Fruit fly (Drosophila melanogaster) whole organism, embryonic: ENCODE measurements around the gene CG15772.

Experiments
- Antp ChIP-seq: fragments of 200-800 bp; sonication (Bioruptor generic); optimal IDR thresholded peaks from 3 replicates; lab custom pipeline; 2016; ENCODE audit warnings: missing biosample characterization, missing genetic modification characterization
- BEAF-32 ChIP-seq: fragments of 200-800 bp; sonication (Bioruptor generic); optimal IDR thresholded peaks from 3 replicates; lab custom pipeline; 2017; ENCODE audit warnings: missing biosample characterization, missing genetic modification characterization, mild to moderate bottlenecking, moderate library complexity, missing genetic modification reagents
- CG11456 ChIP-seq: fragments of 200-800 bp; sonication (Bioruptor generic); IDR thresholded peaks from 3 replicates; pipeline ENCODE4 v1.3.6; 2022; ENCODE audit warnings: missing biosample characterization, missing genetic modification characterization
- CG11560 ChIP-seq: fragments of 200-800 bp; sonication (Bioruptor generic); IDR thresholded peaks from 3 replicates; pipeline ENCODE4 v1.3.6; 2022; ENCODE audit warnings: missing biosample characterization, missing genetic modification characterization
- CG11696 ChIP-seq: fragments of 200-800 bp; sonication (Bioruptor generic); IDR thresholded peaks from 2 replicates; pipeline ENCODE4 v1.3.6; 2022; ENCODE audit warnings: missing biosample characterization, missing genetic modification characterization
- CG14667 ChIP-seq: fragments of 200-800 bp; sonication (Bioruptor generic); IDR thresholded peaks from 2 replicates; pipeline ENCODE4 v1.3.6; 2022; ENCODE audit warnings: missing biosample characterization, missing genetic modification characterization
- CG16813 ChIP-seq: fragments of 200-800 bp; sonication (Bioruptor generic); IDR thresholded peaks from 3 replicates; pipeline ENCODE4 v1.3.6; 2022; ENCODE audit warnings: missing biosample characterization, missing genetic modification characterization; ENCODE audit not compliant: partially characterized antibody
- CG17359 ChIP-seq: fragments of 200-800 bp; sonication (Bioruptor generic); optimal IDR thresholded peaks from 3 replicates; lab custom pipeline; 2018; ENCODE audit warnings: missing biosample characterization, mild to moderate bottlenecking, missing genetic modification characterization, moderate library complexity
- CG17568 ChIP-seq: fragments of 200-800 bp; sonication (Bioruptor generic); optimal IDR thresholded peaks from 2 replicates; lab custom pipeline; 2018; ENCODE audit warnings: missing biosample characterization, mild to moderate bottlenecking, missing genetic modification characterization, moderate library complexity
- CG1792 ChIP-seq: fragments of 200-800 bp; sonication (Bioruptor generic); optimal IDR thresholded peaks from 2 replicates; lab custom pipeline; 2016; ENCODE audit warnings: missing biosample characterization, missing genetic modification characterization
- CG18619 ChIP-seq: fragments of 200-800 bp; sonication (Bioruptor generic); optimal IDR thresholded peaks from 3 replicates; lab custom pipeline; 2017; ENCODE audit warnings: missing biosample characterization, mild to moderate bottlenecking, missing genetic modification characterization
- CG33557 ChIP-seq: fragments of 200-800 bp; sonication (Bioruptor generic); optimal IDR thresholded peaks from 2 replicates; lab custom pipeline; 2019; ENCODE audit warnings: missing biosample characterization, mild to moderate bottlenecking, missing genetic modification characterization, moderate library complexity
- CG4424 ChIP-seq: fragments of 200-800 bp; sonication (Bioruptor generic); optimal IDR thresholded peaks from 3 replicates; lab custom pipeline; 2016; ENCODE audit warnings: missing biosample characterization, missing genetic modification characterization
- CG5245 ChIP-seq: fragments of 200-800 bp; sonication (Bioruptor generic); optimal IDR thresholded peaks from 3 replicates; lab custom pipeline; 2016; ENCODE audit warnings: missing biosample characterization, missing genetic modification characterization
- CkIIα-i1 ChIP-seq: fragments of 200-800 bp; sonication (Bioruptor generic); IDR thresholded peaks from 2 replicates; pipeline ENCODE4 v1.3.6; 2022; ENCODE audit warnings: missing biosample characterization, missing genetic modification characterization
- Dfd ChIP-seq, 2 experiments: fragments of >200 bp; optimal IDR thresholded peaks; 2 replicates each; lab custom pipeline; 2017; ENCODE audit warnings: missing biosample characterization in 2 of 2, missing genetic modification characterization in 2 of 2
- Dll ChIP-seq: fragments of 200-800 bp; sonication (Bioruptor generic); IDR thresholded peaks from 4 replicates; pipeline ENCODE4 v1.3.6; 2022; ENCODE audit warnings: missing biosample characterization, missing genetic modification characterization; ENCODE audit not compliant: partially characterized antibody
- Doc2 ChIP-seq: fragments of 200-800 bp; sonication (Bioruptor generic); IDR thresholded peaks from 2 replicates; pipeline ENCODE4 v1.3.6; 2022; ENCODE audit warnings: missing biosample characterization, missing genetic modification characterization
- Gsc ChIP-seq: fragments of 200-800 bp; sonication (Bioruptor generic); IDR thresholded peaks from 2 replicates; pipeline ENCODE4 v1.3.6; 2022; ENCODE audit warnings: missing biosample characterization, missing genetic modification characterization
- H15 ChIP-seq: fragments of 200-800 bp; sonication (Bioruptor generic); IDR thresholded peaks from 3 replicates; pipeline ENCODE4 v1.3.6; 2022; ENCODE audit warnings: missing biosample characterization, missing genetic modification characterization
- Kr ChIP-seq: fragments of 200-800 bp; sonication (Bioruptor generic); optimal IDR thresholded peaks from 2 replicates; lab custom pipeline; 2017; ENCODE audit warnings: missing biosample characterization, mild to moderate bottlenecking, missing genetic modification characterization
- Lpt ChIP-seq: fragments of >200 bp; optimal IDR thresholded peaks from 2 replicates; lab custom pipeline; 2018; ENCODE audit warnings: missing biosample characterization, missing genetic modification characterization
- Nf-YA ChIP-seq: fragments of 200-800 bp; sonication (Bioruptor generic); IDR thresholded peaks from 2 replicates; pipeline ENCODE4 v1.3.6; 2022; ENCODE audit warnings: missing biosample characterization, missing genetic modification characterization
- NfI ChIP-seq: fragments of 200-800 bp; sonication (Bioruptor generic); optimal IDR thresholded peaks from 3 replicates; lab custom pipeline; 2018; ENCODE audit warnings: missing biosample characterization, mild to moderate bottlenecking, missing genetic modification characterization, moderate library complexity
- Six4 ChIP-seq: fragments of 200-800 bp; sonication (Bioruptor generic); optimal IDR thresholded peaks from 2 replicates; lab custom pipeline; 2016; ENCODE audit warnings: missing biosample characterization, missing genetic modification characterization
- YL-1 ChIP-seq: fragments of 200-800 bp; sonication (Bioruptor generic); optimal IDR thresholded peaks from 3 replicates; lab custom pipeline; 2017; ENCODE audit warnings: missing biosample characterization, mild to moderate bottlenecking, missing genetic modification characterization
- bbx ChIP-seq: fragments of 200-800 bp; sonication (Bioruptor generic); IDR thresholded peaks from 2 replicates; pipeline ENCODE4 v1.3.6; 2022; ENCODE audit warnings: missing biosample characterization, missing genetic modification characterization; ENCODE audit not compliant: partially characterized antibody
- bigmax ChIP-seq: fragments of 200-800 bp; sonication (Bioruptor generic); optimal IDR thresholded peaks from 2 replicates; lab custom pipeline; 2018; ENCODE audit warnings: missing biosample characterization, mild to moderate bottlenecking, missing genetic modification characterization
- br ChIP-seq: fragments of >200 bp; optimal IDR thresholded peaks from 2 replicates; lab custom pipeline; 2017
- crol ChIP-seq: fragments of 200-800 bp; sonication (Bioruptor generic); IDR thresholded peaks from 2 replicates; pipeline ENCODE4 v1.3.6; 2022; ENCODE audit warnings: missing biosample characterization, missing genetic modification characterization
- da ChIP-seq: fragments of 200-800 bp; sonication (Bioruptor generic); optimal IDR thresholded peaks from 2 replicates; lab custom pipeline; 2016; ENCODE audit warnings: missing biosample characterization, missing genetic modification characterization
- dan ChIP-seq: fragments of 200-800 bp; sonication (Bioruptor generic); IDR thresholded peaks from 2 replicates; pipeline ENCODE4 v1.3.6; 2022; ENCODE audit warnings: missing biosample characterization, missing genetic modification characterization
- dpn ChIP-seq, 2 experiments: fragments of 200-800 bp; sonication (Bioruptor generic); optimal IDR thresholded peaks; 3 replicates each; lab custom pipeline; 2016; ENCODE audit warnings: missing biosample characterization in 2 of 2, missing genetic modification characterization in 2 of 2
- ems ChIP-seq: fragments of 200-800 bp; sonication (Bioruptor generic); optimal IDR thresholded peaks from 3 replicates; lab custom pipeline; 2016; ENCODE audit warnings: missing biosample characterization, missing genetic modification characterization
- fd96Cb ChIP-seq: fragments of 200-800 bp; sonication (Bioruptor generic); optimal IDR thresholded peaks from 2 replicates; lab custom pipeline; 2018; ENCODE audit warnings: missing biosample characterization, mild to moderate bottlenecking, missing genetic modification characterization, moderate library complexity
- ken ChIP-seq: fragments of 200-800 bp; sonication (Bioruptor generic); IDR thresholded peaks from 3 replicates; pipeline ENCODE4 v1.3.6; 2022; ENCODE audit warnings: missing biosample characterization, missing genetic modification characterization
- lab ChIP-seq: fragments of 200-800 bp; sonication (Bioruptor generic); optimal IDR thresholded peaks from 3 replicates; lab custom pipeline; 2017; ENCODE audit warnings: missing biosample characterization, missing genetic modification characterization, mild to moderate bottlenecking, moderate library complexity, missing genetic modification reagents
- maf-S ChIP-seq: fragments of 200-800 bp; sonication (Bioruptor generic); optimal IDR thresholded peaks from 2 replicates; lab custom pipeline; 2016; ENCODE audit warnings: missing biosample characterization, missing genetic modification characterization
- mam ChIP-seq: fragments of 200-800 bp; sonication (Bioruptor generic); optimal IDR thresholded peaks from 3 replicates; lab custom pipeline; 2016; ENCODE audit warnings: missing biosample characterization, missing genetic modification characterization
- mirr ChIP-seq: fragments of 200-800 bp; sonication (Bioruptor generic); optimal IDR thresholded peaks from 3 replicates; lab custom pipeline; 2018; ENCODE audit warnings: missing biosample characterization, mild to moderate bottlenecking, missing genetic modification characterization
- nerfin-1 ChIP-seq: fragments of 200-800 bp; sonication (Bioruptor generic); optimal IDR thresholded peaks from 3 replicates; lab custom pipeline; 2019; ENCODE audit warnings: missing biosample characterization, mild to moderate bottlenecking, missing genetic modification characterization, moderate library complexity
- pum ChIP-seq: fragments of 200-800 bp; sonication (Bioruptor generic); optimal IDR thresholded peaks from 2 replicates; lab custom pipeline; 2016; ENCODE audit warnings: missing biosample characterization, missing genetic modification characterization
- schlank ChIP-seq: fragments of 200-800 bp; sonication (Bioruptor generic); optimal IDR thresholded peaks from 2 replicates; lab custom pipeline; 2018; ENCODE audit warnings: missing biosample characterization, mild to moderate bottlenecking, missing genetic modification characterization
- sisA ChIP-seq: fragments of 200-800 bp; sonication (Bioruptor generic); IDR thresholded peaks from 2 replicates; pipeline ENCODE4 v1.3.6; 2022; ENCODE audit warnings: missing biosample characterization, missing genetic modification characterization
- tgo ChIP-seq: fragments of 200-800 bp; sonication (Bioruptor generic); IDR thresholded peaks from 3 replicates; pipeline ENCODE4 v1.3.6; 2022; ENCODE audit warnings: missing biosample characterization, missing genetic modification characterization
- trh ChIP-seq: fragments of 200-800 bp; sonication (Bioruptor generic); optimal IDR thresholded peaks from 2 replicates; lab custom pipeline; 2016; ENCODE audit warnings: missing biosample characterization, missing genetic modification characterization
- unc-4 ChIP-seq: fragments of 200-800 bp; sonication (Bioruptor generic); IDR thresholded peaks from 2 replicates; pipeline ENCODE4 v1.3.6; 2022; ENCODE audit warnings: missing biosample characterization, missing genetic modification characterization; ENCODE audit not compliant: partially characterized antibody
- unpg ChIP-seq: fragments of 200-800 bp; sonication (Bioruptor generic); optimal IDR thresholded peaks from 3 replicates; lab custom pipeline; 2018; ENCODE audit warnings: missing biosample characterization, mild to moderate bottlenecking, missing genetic modification characterization, moderate library complexity
- usp ChIP-seq: fragments of >200 bp; optimal IDR thresholded peaks from 2 replicates; lab custom pipeline; 2017; ENCODE audit warnings: missing biosample characterization, missing genetic modification characterization
- zfh1 ChIP-seq: fragments of 200-800 bp; sonication (Bioruptor generic); IDR thresholded peaks from 3 replicates; pipeline ENCODE4 v1.3.6; 2022; ENCODE audit warnings: missing biosample characterization, missing genetic modification characterization

The CG15772 gene

dm6 chrX:5764001-5764892, 12.2 kb downstream of the CG15772 start, which contains the start of the genes MAPk-Ak2 and CG42699 (continued):
- TF ChIP-seq lab (GFP tag; lab: Kevin White, UChicago) (peak; percentile 92), zfh1 (peak; percentile 78), dan (GFP tag; lab: Robert Waterston, UW) (no peak), tgo (GFP tag; lab: Robert Waterston, UW) (peak; percentile 31; the same call in 2 of the 3 replicates), crol (GFP tag; lab: Robert Waterston, UW) (no peak), Nf-YA (GFP tag; lab: Robert Waterston, UW) (peak; percentile 79), CG16813 (GFP tag; lab: Robert Waterston, UW) (peak; percentile 70), CG11560 (tag; lab: Robert Waterston, UW) (peak; percentile 98), CG5245 (GFP tag; lab: Kevin White, UChicago) (peak; percentile 67), H15 (GFP tag; lab: Robert Waterston, UW) (no peak), br (lab: Kevin White, UChicago) (no peak), CG17359 (tag; lab: Kevin White, UChicago) (peak; percentile 85), Dll (GFP tag; lab: Robert Waterston, UW) (peak; percentile 62; the same call in 2 of the 4 replicates), unpg (GFP tag; lab: Kevin White, UChicago) (peak; percentile 63), usp (GFP tag; lab: Kevin White, UChicago) (no peak), fd96Cb (tag; lab: Kevin White, UChicago) (peak; percentile 39), CG1792 (GFP tag; lab: Kevin White, UChicago) (peak; percentile 80), CG18619 (GFP tag; lab: Kevin White, UChicago) (peak; percentile 85), CG11456 (peak; percentile 70; the same call in 2 of the 3 replicates), unc-4 (GFP tag; lab: Robert Waterston, UW) (peak; percentile 65), Kr (GFP tag; lab: Kevin White, UChicago) (peak; percentile 70), bigmax (no peak), CG17568 (GFP tag; lab: Kevin White, UChicago) (peak; percentile 91), Six4 (GFP tag; lab: Kevin White, UChicago) (peak; percentile 47), sisA (GFP tag; lab: Robert Waterston, UW) (no peak), bbx (GFP tag; lab: Robert Waterston, UW) (peak; percentile 70), schlank (tag; lab: Kevin White, UChicago) (peak; percentile 83), Gsc (GFP tag; lab: Robert Waterston, UW) (no peak), mam (GFP tag; lab: Kevin White, UChicago) (peak; percentile 43), NfI (GFP tag; lab: Kevin White, UChicago) (peak; percentile 76), BEAF-32 (GFP tag; lab: Kevin White, UChicago) (peak; percentile 64), CG4424 (GFP tag; lab: Kevin White, UChicago) (peak; percentile 51), nerfin-1 (tag; lab: Kevin White, UChicago) (peak; percentile 94), YL-1 (GFP tag; lab: Kevin White, UChicago) (peak; percentile 92), da (peak; percentile 66), mirr (GFP tag; lab: Kevin White, UChicago) (peak; percentile 89), trh (peak; percentile 57), Lpt (GFP tag; lab: Kevin White, UChicago) (no peak), CG11696 (GFP tag; lab: Robert Waterston, UW) (peak; percentile 62), ken (GFP tag; lab: Robert Waterston, UW) (no peak), CkIIα-i1 (GFP tag; lab: Robert Waterston, UW) (no peak), Antp (GFP tag; lab: Kevin White, UChicago) (peak; percentile 53), CG14667 (GFP tag; lab: Robert Waterston, UW) (no peak), dpn (GFP tag; optimal IDR thresholded peaks at IDR 0.05; lab: Kevin White, UChicago) (peak; percentile 48 to 82), ems (GFP tag; lab: Kevin White, UChicago) (peak; percentile 73), Dfd (GFP tag; optimal IDR thresholded peaks at IDR 0.05; lab: Kevin White, UChicago) (no peak), pum (GFP tag; lab: Kevin White, UChicago) (peak; percentile 45), CG33557 (GFP tag; lab: Kevin White, UChicago) (peak; percentile 90), maf-S (GFP tag; lab: Kevin White, UChicago) (peak; percentile 79), Doc2 (GFP tag; lab: Robert Waterston, UW) (no peak)
